Worm (Caenorhabditis elegans): ENCODE measurements around the gene flr-1.
"Not testable (repeated sequence)": the region's sequence is repeated elsewhere in the genome, so short reads cannot be mapped to it uniquely, and the experiment has no call there.

Gene flr-1

ce11 chrX:13435790-13436472, 20.4 kb downstream of the flr-1 start, which contains the start of gene jmjd-3.3:
TSS of gene jmjd-3.3 (plus strand) at chrX:13436422.
- TF ChIP-seq mls-2 (tag; optimal IDR thresholded peaks at IDR 0.05) (no peak), drap-1 (GFP tag; optimal IDR thresholded peaks at IDR 0.05) (no peak), mep-1 (tag; optimal IDR thresholded peaks at IDR 0.05) (no peak), sem-2 (GFP tag; optimal IDR thresholded peaks at IDR 0.05) (no peak), bed-3 (GFP tag; optimal IDR thresholded peaks at IDR 0.05) (no peak), nhr-12 (tag; optimal IDR thresholded peaks at IDR 0.05) (no peak), elt-1 (tag; optimal IDR thresholded peaks at IDR 0.05; ENCODE audit: borderline replicate concordance, insufficient read depth) (no peak), M03D4.4 (tag; optimal IDR thresholded peaks at IDR 0.05) (no peak), blmp-1 (tag; optimal IDR thresholded peaks at IDR 0.05) (no peak), mab-5 (tag; optimal IDR thresholded peaks at IDR 0.05) (no peak), nhr-28 (tag; optimal IDR thresholded peaks at IDR 0.05) (no peak), ceh-39 (tag; optimal IDR thresholded peaks at IDR 0.05) (no peak)

- TF ChIP-seq elt-3 (tag; optimal IDR thresholded peaks at IDR 0.05) = no peak
- TF ChIP-seq bed-3 (GFP tag; optimal IDR thresholded peaks at IDR 0.05) = no peak
- TF ChIP-seq sptf-1 (tag; optimal IDR thresholded peaks at IDR 0.05) = no peak
- no peak for TF ChIP-seq pha-4 (tag; optimal IDR thresholded peaks at IDR 0.05)
- no peak for TF ChIP-seq mep-1 (tag; optimal IDR thresholded peaks at IDR 0.05)
- no peak for TF ChIP-seq flh-1 (GFP tag; optimal IDR thresholded peaks at IDR 0.05)
Observed at ce11 chrX:13435116-13435515, 21.2 kb downstream of the flr-1 start.

ce11 chrX:13431388-13431787, 25.0 kb downstream of the flr-1 start, which contains the start of gene C29F7.10:
TSS of gene C29F7.10 (minus strand) at chrX:13431488.
- TF ChIP-seq hlh-1 (tag; optimal IDR thresholded peaks at IDR 0.05); nhr-12 (tag; optimal IDR thresholded peaks at IDR 0.05); ceh-43 (GFP tag; optimal IDR thresholded peaks at IDR 0.05): not testable (repeated sequence)

- TF ChIP-seq unc-120 (tag; optimal IDR thresholded peaks at IDR 0.05; ENCODE audit: poor library complexity, severe bottlenecking); unc-39 (tag; optimal IDR thresholded peaks at IDR 0.05); nhr-2 (tag; optimal IDR thresholded peaks at IDR 0.05): not testable (repeated sequence)
Observed at ce11 chrX:13428755-13429154, 27.6 kb downstream of the flr-1 start, which contains the start of gene fkh-4. TSS of gene fkh-4 (minus strand) at chrX:13428855.

ce11 chrX:13423340-13423739, 33.0 kb downstream of the flr-1 start, which contains the start of gene fkh-3:
TSS of gene fkh-3 (minus strand) at chrX:13423440.
- TF ChIP-seq elt-3 (tag; optimal IDR thresholded peaks at IDR 0.05) = no peak
- no peak for TF ChIP-seq snpc-4 (tag; optimal IDR thresholded peaks at IDR 0.05)
- no peak for TF ChIP-seq mls-2 (tag; optimal IDR thresholded peaks at IDR 0.05)
- no peak for TF ChIP-seq mep-1 (tag; optimal IDR thresholded peaks at IDR 0.05)
- no peak for TF ChIP-seq nhr-76 (tag; optimal IDR thresholded peaks at IDR 0.05)
- no peak for TF ChIP-seq ceh-39 (tag; optimal IDR thresholded peaks at IDR 0.05)
- no peak for TF ChIP-seq lin-13 (tag; optimal IDR thresholded peaks at IDR 0.05)
- TF ChIP-seq unc-62 (GFP tag; optimal IDR thresholded peaks at IDR 0.05) = no peak
- TF ChIP-seq lin-32 (GFP tag; optimal IDR thresholded peaks at IDR 0.05) = no peak
- TF ChIP-seq nhr-28 (tag; optimal IDR thresholded peaks at IDR 0.05) = no peak
- no peak for TF ChIP-seq bed-3 (GFP tag; optimal IDR thresholded peaks at IDR 0.05)
- no peak for TF ChIP-seq ces-1 (GFP tag; optimal IDR thresholded peaks at IDR 0.05)
- no peak for TF ChIP-seq cnd-1 (tag; optimal IDR thresholded peaks at IDR 0.05)

ce11 chrX:13421068-13421467, 35.3 kb downstream of the flr-1 start:
- TF ChIP-seq drap-1 (GFP tag; optimal IDR thresholded peaks at IDR 0.05) = no peak
- TF ChIP-seq snpc-4 (tag; optimal IDR thresholded peaks at IDR 0.05) = no peak
- TF ChIP-seq nhr-76 (tag; optimal IDR thresholded peaks at IDR 0.05) = no peak
